Worm (Caenorhabditis elegans) whole organism, early embryonic: ENCODE measurements around the gene npr-43.

Source experiments
- B0310.2 ChIP-seq: sonication (generic microtip); optimal IDR thresholded peaks from 2 replicates; lab custom pipeline; 2016; ENCODE audit warnings: mild to moderate bottlenecking, missing genetic modification characterization, missing compliant biosample characterization
- ama-1 ChIP-seq: fragments of 150-350 bp; optimal IDR thresholded peaks from 2 replicates; lab custom pipeline; 2014
- ceh-13 ChIP-seq: fragments of 200-800 bp; sonication (Bioruptor generic); optimal IDR thresholded peaks from 2 replicates; lab custom pipeline; 2018; ENCODE audit warnings: mild to moderate bottlenecking, missing genetic modification characterization, missing compliant biosample characterization
- ceh-36 ChIP-seq: sonication (generic microtip); optimal IDR thresholded peaks from 2 replicates; lab custom pipeline; 2016; ENCODE audit warnings: missing genetic modification characterization, inconsistent platforms, missing compliant biosample characterization
- ets-7 ChIP-seq: sonication (generic microtip); optimal IDR thresholded peaks from 2 replicates; lab custom pipeline; 2016; ENCODE audit warnings: missing genotype, missing genetic modification characterization, missing compliant biosample characterization
- flt-1 ChIP-seq: fragments of 200-800 bp; sonication (Bioruptor generic); IDR thresholded peaks from 2 replicates; pipeline ENCODE4 v1.3.6; 2022; ENCODE audit warnings: missing genetic modification characterization, missing compliant biosample characterization
- hmbx-1 ChIP-seq: sonication (generic microtip); optimal IDR thresholded peaks from 2 replicates; lab custom pipeline; 2016; ENCODE audit warnings: mild to moderate bottlenecking, missing genetic modification characterization, missing compliant biosample characterization
- hnd-1 ChIP-seq: sonication (generic microtip); optimal IDR thresholded peaks from 2 replicates; lab custom pipeline; 2016; ENCODE audit warnings: missing genetic modification characterization, missing compliant biosample characterization
- pes-1 ChIP-seq: fragments of 200-800 bp; sonication (Bioruptor generic); IDR thresholded peaks from 2 replicates; pipeline ENCODE4 v1.3.6; 2022; ENCODE audit warnings: missing genetic modification reagents, missing genetic modification characterization, missing compliant biosample characterization
- sea-1 ChIP-seq: fragments of 200-800 bp; sonication (Bioruptor generic); conservative IDR thresholded peaks from 2 replicates; pipeline ENCODE4 v1.3.6; 2022; ENCODE audit warnings: missing genetic modification characterization, missing compliant biosample characterization
- tbx-37 ChIP-seq: fragments of 200-800 bp; sonication (Bioruptor generic); conservative IDR thresholded peaks from 2 replicates; pipeline ENCODE4 v1.3.6; 2022; ENCODE audit warnings: missing genetic modification reagents, missing genetic modification characterization, missing compliant biosample characterization

ce11 chrV:14409905-14410304, 31.0 kb upstream of the npr-43 start:
- TF ChIP-seq flt-1 (GFP tag; lab: Robert Waterston, UW) (no peak), ama-1 (lab: Kevin White, UChicago) (no peak), ceh-36 (tag; lab: Kevin White, UChicago) (no peak), ceh-13 (no peak), B0310.2 (no peak), tbx-37 (no peak), hmbx-1 (tag; lab: Kevin White, UChicago) (no peak), sea-1 (no peak), pes-1 (no peak), hnd-1 (no peak), ets-7 (no peak)
